Worm (Caenorhabditis elegans) whole organism, early embryonic: ENCODE data around the gene srw-113.

Source experiments
- ama-1 ChIP-seq: fragments of 150-350 bp; optimal IDR thresholded peaks from 2 replicates; lab custom pipeline; 2014
- hmbx-1 ChIP-seq: sonication (generic microtip); optimal IDR thresholded peaks from 2 replicates; lab custom pipeline; 2016; ENCODE audit warnings: mild to moderate bottlenecking, missing genetic modification characterization, missing compliant biosample characterization
- hmg-4 ChIP-seq: fragments of 200-800 bp; sonication (Bioruptor generic); optimal IDR thresholded peaks from 2 replicates; lab custom pipeline; 2018; ENCODE audit warnings: mild to moderate bottlenecking, missing genetic modification characterization, missing compliant biosample characterization
- hnd-1 ChIP-seq: sonication (generic microtip); optimal IDR thresholded peaks from 2 replicates; lab custom pipeline; 2016; ENCODE audit warnings: missing genetic modification characterization, missing compliant biosample characterization
- scrt-1 ChIP-seq: fragments of 200-800 bp; sonication (Bioruptor generic); IDR thresholded peaks from 2 replicates; pipeline ENCODE4 v1.3.6; 2022; ENCODE audit warnings: missing genetic modification characterization, missing compliant biosample characterization
- tbx-11 ChIP-seq: fragments of 200-800 bp; sonication (Bioruptor generic); IDR thresholded peaks from 2 replicates; pipeline ENCODE4 v1.3.6; 2022; ENCODE audit warnings: missing genetic modification characterization, missing compliant biosample characterization

DNA sequence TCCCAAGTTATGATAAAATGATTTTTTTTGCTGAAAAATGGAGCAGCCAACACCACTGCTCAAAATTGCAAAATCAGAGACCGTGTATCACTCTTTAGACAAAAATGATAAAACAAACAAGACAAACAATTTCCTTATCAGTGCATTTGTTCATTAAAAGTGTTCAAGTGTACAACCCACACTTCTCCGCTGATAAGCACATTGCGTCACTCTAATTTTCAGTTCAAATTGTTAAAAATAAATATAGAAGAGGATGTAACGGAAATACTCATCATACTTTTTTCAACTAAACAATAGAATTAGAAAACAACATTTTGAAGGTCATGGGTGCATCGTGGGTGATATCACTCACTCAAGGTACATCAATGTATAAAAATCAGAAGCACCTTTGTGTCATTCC is 14.3 kb upstream of the srw-113 start, which contains the start of gene nhr-291:
- TF ChIP-seq tbx-11 (GFP tag; lab: Robert Waterston, UW) (no peak), ama-1 (lab: Kevin White, UChicago) (no peak), hnd-1 (no peak), scrt-1 (no peak), hmg-4 (GFP tag; lab: Kevin White, UChicago) (no peak), hmbx-1 (tag; lab: Kevin White, UChicago) (no peak)
